Worm (Caenorhabditis elegans): Measurements from ENCODE around the gene F25E2.3.

DNA sequence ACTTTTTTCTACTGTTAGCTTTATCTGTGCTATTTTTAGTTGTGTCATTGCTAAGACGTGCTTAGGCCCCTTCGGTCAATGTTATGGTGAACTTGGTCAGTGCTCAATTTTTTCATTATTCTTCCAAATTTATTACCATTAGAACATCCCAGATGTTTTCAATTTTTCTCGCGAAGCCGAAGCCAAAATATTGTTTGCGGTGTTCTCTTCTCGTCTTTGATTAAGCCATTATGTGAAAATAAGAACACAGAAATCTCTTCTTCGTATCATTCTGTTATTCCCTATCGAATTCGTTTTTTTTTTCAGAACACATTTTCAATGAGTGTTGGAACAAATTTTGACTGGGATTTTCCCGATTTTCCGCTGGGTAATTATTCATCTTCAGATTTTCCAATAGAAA is 10.5 kb downstream of the F25E2.3 start, which contains the start of gene gtr-1:
- no peak for TF ChIP-seq ceh-39 (tag; optimal IDR thresholded peaks at IDR 0.05)
- no peak for TF ChIP-seq nhr-237 (tag; optimal IDR thresholded peaks at IDR 0.05)
- no peak for TF ChIP-seq nhr-12 (tag; optimal IDR thresholded peaks at IDR 0.05)
- TF ChIP-seq tbx-8 (GFP tag; optimal IDR thresholded peaks at IDR 0.05), result no peak

Data from whole organism, mixed stage, embryonic.